Worm (Caenorhabditis elegans) whole organism, midembryonic: ENCODE measurements around the gene npr-6.

ENCODE experiments used
- T22C8.4 ChIP-seq: fragments of 200-800 bp; sonication (Bioruptor generic); IDR thresholded peaks from 2 replicates; pipeline ENCODE4 v1.3.6; 2022; ENCODE audit warnings: missing genetic modification characterization, missing compliant biosample characterization
- cog-1 ChIP-seq: sonication (generic microtip); optimal IDR thresholded peaks from 2 replicates; lab custom pipeline; 2016; ENCODE audit warnings: missing genetic modification characterization, missing compliant biosample characterization
- klf-2 ChIP-seq: fragments of 200-800 bp; sonication (Bioruptor generic); conservative IDR thresholded peaks from 2 replicates; pipeline ENCODE4 v1.3.6; 2022; ENCODE audit warnings: missing genetic modification reagents, missing genetic modification characterization, missing compliant biosample characterization
- ref-1 ChIP-seq: fragments of 200-800 bp; sonication (Bioruptor generic); conservative IDR thresholded peaks from 2 replicates; pipeline ENCODE4 v1.3.6; 2022; ENCODE audit warnings: missing genetic modification reagents, missing genetic modification characterization, missing compliant biosample characterization
- tab-1 ChIP-seq: fragments of 200-800 bp; sonication (Bioruptor generic); IDR thresholded peaks from 2 replicates; pipeline ENCODE4 v1.3.6; 2022; ENCODE audit warnings: missing genetic modification characterization, missing compliant biosample characterization
- ztf-23 ChIP-seq: fragments of 200-800 bp; sonication (Bioruptor generic); IDR thresholded peaks from 2 replicates; pipeline ENCODE4 v1.3.6; 2022; ENCODE audit warnings: missing genetic modification reagents, missing genetic modification characterization, missing compliant biosample characterization

DNA sequence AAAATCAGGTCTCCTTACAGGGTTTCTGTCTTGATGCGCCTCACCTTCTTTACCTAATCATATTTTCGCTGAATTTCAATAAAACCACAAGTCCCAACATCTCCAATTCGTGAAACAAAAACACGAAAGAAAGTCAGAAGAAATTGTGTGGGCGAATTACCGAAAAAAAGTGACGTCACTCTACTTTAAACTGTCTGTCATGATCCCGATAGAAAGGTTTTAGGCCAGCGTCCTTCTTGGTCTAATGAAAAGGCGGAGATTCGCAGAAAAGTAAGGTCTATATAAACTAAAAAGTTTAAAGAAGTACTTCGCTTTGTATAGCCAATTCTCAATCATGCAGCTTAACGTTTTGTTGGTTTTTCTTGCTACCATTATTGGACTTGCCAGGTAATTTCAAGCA, 20.8 kb upstream of the npr-6 start, which contains the start of gene cnc-8:
- TF ChIP-seq T22C8.4 (GFP tag; lab: Robert Waterston, UW) (no peak), ztf-23 (no peak), klf-2 (GFP tag; lab: Robert Waterston, UW) (no peak), ref-1 (no peak), cog-1 (tag; lab: Kevin White, UChicago) (no peak), tab-1 (GFP tag; lab: Robert Waterston, UW) (no peak)
